Fruit fly (Drosophila melanogaster) whole organism, embryonic: ENCODE measurements around the gene Ogdh.

ENCODE experiments used
- Ada2b ChIP-seq: fragments of 200-800 bp; sonication (Bioruptor generic); IDR thresholded peaks from 2 replicates; pipeline ENCODE4 v1.3.6; 2022; ENCODE audit warnings: missing biosample characterization, missing genetic modification characterization
- Atf6 ChIP-seq: fragments of 200-800 bp; sonication (Bioruptor generic); IDR thresholded peaks from 2 replicates; pipeline ENCODE4 v1.3.6; 2022; ENCODE audit warnings: missing biosample characterization, missing genetic modification characterization
- Bgb ChIP-seq: fragments of 200-800 bp; sonication (Bioruptor generic); IDR thresholded peaks from 2 replicates; pipeline ENCODE4 v1.3.6; 2022; ENCODE audit warnings: missing biosample characterization, missing genetic modification characterization; ENCODE audit not compliant: partially characterized antibody
- Blimp-1 ChIP-seq: fragments of 200-800 bp; sonication (Bioruptor generic); optimal IDR thresholded peaks from 3 replicates; lab custom pipeline; 2018; ENCODE audit warnings: missing biosample characterization, missing genetic modification characterization, mild to moderate bottlenecking, moderate library complexity, missing genetic modification reagents
- CG11093 ChIP-seq: fragments of 200-800 bp; sonication (Bioruptor generic); IDR thresholded peaks from 3 replicates; pipeline ENCODE4 v1.3.6; 2022; ENCODE audit warnings: missing biosample characterization, missing genetic modification characterization
- CG12219 ChIP-seq: fragments of 200-800 bp; sonication (Bioruptor generic); optimal IDR thresholded peaks from 3 replicates; lab custom pipeline; 2018; ENCODE audit warnings: missing biosample characterization, mild to moderate bottlenecking, missing genetic modification characterization
- CG14050 ChIP-seq: fragments of 200-800 bp; sonication (Bioruptor generic); IDR thresholded peaks from 3 replicates; pipeline ENCODE4 v1.3.6; 2022; ENCODE audit warnings: missing biosample characterization, missing genetic modification characterization
- CG1529 ChIP-seq: fragments of 200-800 bp; sonication (Bioruptor generic); optimal IDR thresholded peaks from 3 replicates; lab custom pipeline; 2018; ENCODE audit warnings: missing biosample characterization, missing genetic modification characterization
- CG18262 ChIP-seq: fragments of 200-800 bp; optimal IDR thresholded peaks from 3 replicates; lab custom pipeline; 2019; ENCODE audit warnings: missing biosample characterization, mild to moderate bottlenecking, missing genetic modification characterization, moderate library complexity
- CG2199 ChIP-seq: fragments of 200-800 bp; sonication (Bioruptor generic); IDR thresholded peaks from 3 replicates; pipeline ENCODE4 v1.3.6; 2022; ENCODE audit warnings: missing biosample characterization, missing genetic modification characterization
- CG2678 ChIP-seq: fragments of 200-800 bp; sonication (Bioruptor generic); optimal IDR thresholded peaks from 3 replicates; lab custom pipeline; 2019; ENCODE audit warnings: missing biosample characterization, mild to moderate bottlenecking, missing genetic modification characterization, moderate library complexity
- CG2712 ChIP-seq: fragments of 200-800 bp; optimal IDR thresholded peaks from 3 replicates; lab custom pipeline; 2019; ENCODE audit warnings: missing biosample characterization, mild to moderate bottlenecking, missing genetic modification characterization, moderate library complexity
- CG31441 ChIP-seq: fragments of 200-800 bp; sonication (Bioruptor generic); IDR thresholded peaks from 2 replicates; pipeline ENCODE4 v1.3.6; 2022; ENCODE audit warnings: missing biosample characterization, missing genetic modification characterization
- CG3995 ChIP-seq: fragments of 200-800 bp; sonication (Bioruptor generic); optimal IDR thresholded peaks from 3 replicates; lab custom pipeline; 2016; ENCODE audit warnings: missing biosample characterization, missing genetic modification characterization
- CG43689 ChIP-seq: fragments of 200-800 bp; sonication (Bioruptor generic); IDR thresholded peaks from 2 replicates; pipeline ENCODE4 v1.3.6; 2022; ENCODE audit warnings: missing biosample characterization, missing genetic modification characterization
- CG6254 ChIP-seq: fragments of 200-800 bp; sonication (Bioruptor generic); optimal IDR thresholded peaks from 3 replicates; lab custom pipeline; 2017; ENCODE audit warnings: mild to moderate bottlenecking, missing biosample characterization, missing genetic modification reagents, missing genetic modification characterization
- CG7372 ChIP-seq: fragments of 200-800 bp; sonication (Bioruptor generic); IDR thresholded peaks from 2 replicates; pipeline ENCODE4 v1.3.6; 2022; ENCODE audit warnings: missing biosample characterization, missing genetic modification characterization
- CG7786 ChIP-seq: fragments of 200-800 bp; sonication (Bioruptor generic); optimal IDR thresholded peaks from 2 replicates; lab custom pipeline; 2016; ENCODE audit warnings: missing biosample characterization, missing genetic modification characterization
- CG8359 ChIP-seq: fragments of 200-800 bp; sonication (Bioruptor generic); optimal IDR thresholded peaks from 2 replicates; lab custom pipeline; 2017; ENCODE audit warnings: missing biosample characterization, mild to moderate bottlenecking, missing genetic modification characterization, borderline replicate concordance
- Dip3 ChIP-seq: fragments of 200-800 bp; sonication (Bioruptor generic); optimal IDR thresholded peaks from 3 replicates; lab custom pipeline; 2016; ENCODE audit warnings: missing biosample characterization, missing genetic modification characterization
- E2f2 ChIP-seq: fragments of 200-800 bp; sonication (Bioruptor generic); IDR thresholded peaks from 2 replicates; pipeline ENCODE4 v1.3.6; 2022; ENCODE audit warnings: missing biosample characterization, missing genetic modification characterization
- Hr39 ChIP-seq: fragments of >200 bp; optimal IDR thresholded peaks from 2 replicates; lab custom pipeline; 2017
- Hr51 ChIP-seq, 2 experiments: fragments of 200-800 bp; sonication (Bioruptor generic); optimal IDR thresholded peaks; 2 replicates in 1 of 2; 3 replicates in 1 of 2; lab custom pipeline; 2016 to 2018; ENCODE audit warnings: missing biosample characterization in 2 of 2, missing genetic modification characterization in 2 of 2, mild to moderate bottlenecking in 1 of 2, moderate library complexity in 1 of 2
- Hr78 ChIP-seq, 2 experiments: fragments of 200-800 bp in 1 of 2; fragments of >200 bp in 1 of 2; sonication (Bioruptor generic) in 1 of 2; optimal IDR thresholded peaks; 2 replicates each; lab custom pipeline; 2017 to 2019; ENCODE audit warnings: missing biosample characterization in 2 of 2, missing genetic modification characterization in 2 of 2, mild to moderate bottlenecking in 1 of 2, moderate library complexity in 1 of 2
- Jarid2 ChIP-seq: fragments of 200-800 bp; sonication (Bioruptor generic); optimal IDR thresholded peaks from 3 replicates; lab custom pipeline; 2017; ENCODE audit warnings: mild to moderate bottlenecking, missing biosample characterization, missing genetic modification reagents, missing genetic modification characterization
- Lpt ChIP-seq: fragments of >200 bp; optimal IDR thresholded peaks from 2 replicates; lab custom pipeline; 2018; ENCODE audit warnings: missing biosample characterization, missing genetic modification characterization
- Med ChIP-seq: fragments of 200-800 bp; sonication (Bioruptor generic); peaks from one replicate; lab custom pipeline; 2016; ENCODE audit warnings: missing biosample characterization, missing genetic modification characterization, mild to moderate bottlenecking, inconsistent platforms, moderate library complexity
- NfI ChIP-seq: fragments of 200-800 bp; sonication (Bioruptor generic); optimal IDR thresholded peaks from 3 replicates; lab custom pipeline; 2018; ENCODE audit warnings: missing biosample characterization, mild to moderate bottlenecking, missing genetic modification characterization, moderate library complexity
- Rfx ChIP-seq: fragments of 200-800 bp; sonication (Bioruptor generic); IDR thresholded peaks from 2 replicates; pipeline ENCODE4 v1.3.6; 2022; ENCODE audit warnings: missing biosample characterization, missing genetic modification characterization
- Stat92E ChIP-seq, 3 experiments: fragments of >200 bp in 2 of 3; fragments of 200-800 bp in 1 of 3; sonication (Bioruptor generic) in 1 of 3; optimal IDR thresholded peaks; 2 replicates each; lab custom pipeline; 2017 to 2019; ENCODE audit warnings: missing biosample characterization in 3 of 3, missing genetic modification characterization in 3 of 3, mild to moderate bottlenecking in 1 of 3, moderate library complexity in 1 of 3
- Trl ChIP-seq, 3 experiments: fragments of >200 bp in 2 of 3; fragments of 200-800 bp in 1 of 3; sonication (Bioruptor generic) in 1 of 3; optimal IDR thresholded peaks; 2 replicates in 1 of 3; 3 replicates in 2 of 3; lab custom pipeline; 2016 to 2017; ENCODE audit warnings: missing biosample characterization in 1 of 3, missing genetic modification characterization in 1 of 3
- ase ChIP-seq: fragments of 200-800 bp; sonication (Bioruptor generic); IDR thresholded peaks from 3 replicates; pipeline ENCODE4 v1.3.6; 2022; ENCODE audit warnings: missing biosample characterization, missing genetic modification characterization
- crol ChIP-seq: fragments of 200-800 bp; sonication (Bioruptor generic); IDR thresholded peaks from 2 replicates; pipeline ENCODE4 v1.3.6; 2022; ENCODE audit warnings: missing biosample characterization, missing genetic modification characterization
- cwo ChIP-seq: fragments of 200-800 bp; sonication (Bioruptor generic); optimal IDR thresholded peaks from 3 replicates; lab custom pipeline; 2017; ENCODE audit warnings: missing biosample characterization, missing genetic modification characterization, mild to moderate bottlenecking, moderate library complexity, missing genetic modification reagents
- dmrt99B ChIP-seq: fragments of 200-800 bp; sonication (Bioruptor generic); optimal IDR thresholded peaks from 2 replicates; lab custom pipeline; 2018; ENCODE audit warnings: missing biosample characterization, mild to moderate bottlenecking, missing genetic modification characterization, moderate library complexity
- fru ChIP-seq: fragments of >200 bp; optimal IDR thresholded peaks from 2 replicates; lab custom pipeline; 2017
- gem ChIP-seq: fragments of 200-800 bp; sonication (Bioruptor generic); optimal IDR thresholded peaks from 2 replicates; lab custom pipeline; 2019; ENCODE audit warnings: missing biosample characterization, mild to moderate bottlenecking, missing genetic modification characterization, moderate library complexity
- lov ChIP-seq, 2 experiments: fragments of 200-800 bp in 1 of 2; fragments of >200 bp in 1 of 2; sonication (Bioruptor generic) in 1 of 2; IDR thresholded peaks in 1 of 2; optimal IDR thresholded peaks in 1 of 2; 2 replicates in 1 of 2; 3 replicates in 1 of 2; pipeline versions ENCODE4 v1.3.6 to Lab custom; 2017 to 2022; ENCODE audit warnings: missing biosample characterization in 1 of 2, missing genetic modification characterization in 1 of 2
- odd ChIP-seq: fragments of 200-800 bp; sonication (Bioruptor generic); optimal IDR thresholded peaks from 2 replicates; lab custom pipeline; 2017; ENCODE audit warnings: missing biosample characterization, mild to moderate bottlenecking, missing genetic modification characterization
- ranshi ChIP-seq: fragments of 200-800 bp; sonication (Bioruptor generic); IDR thresholded peaks from 2 replicates; pipeline ENCODE4 v1.3.6; 2022; ENCODE audit warnings: missing biosample characterization, missing genetic modification characterization
- slp2 ChIP-seq: fragments of 200-800 bp; sonication (Bioruptor generic); optimal IDR thresholded peaks from 2 replicates; lab custom pipeline; 2016; ENCODE audit warnings: missing biosample characterization, missing genetic modification characterization
- sr ChIP-seq: fragments of 200-800 bp; sonication (Bioruptor generic); IDR thresholded peaks from 3 replicates; pipeline ENCODE4 v1.3.6; 2022; ENCODE audit warnings: missing biosample characterization, missing genetic modification characterization
- stwl ChIP-seq: fragments of 200-800 bp; sonication (Bioruptor generic); optimal IDR thresholded peaks from 3 replicates; lab custom pipeline; 2018; ENCODE audit warnings: missing biosample characterization, mild to moderate bottlenecking, missing genetic modification characterization, moderate library complexity
- trem ChIP-seq: fragments of 200-800 bp; optimal IDR thresholded peaks from 3 replicates; lab custom pipeline; 2019; ENCODE audit warnings: missing biosample characterization, mild to moderate bottlenecking, missing genetic modification characterization, moderate library complexity
- vnd ChIP-seq: fragments of 200-800 bp; sonication (Bioruptor generic); IDR thresholded peaks from 3 replicates; pipeline ENCODE4 v1.3.6; 2022; ENCODE audit warnings: missing biosample characterization, missing genetic modification characterization; ENCODE audit not compliant: partially characterized antibody
- zen2 ChIP-seq: fragments of 200-800 bp; sonication (Bioruptor generic); IDR thresholded peaks from 3 replicates; pipeline ENCODE4 v1.3.6; 2022; ENCODE audit warnings: missing biosample characterization, missing genetic modification characterization; ENCODE audit not compliant: partially characterized antibody

The Ogdh gene

DNA sequence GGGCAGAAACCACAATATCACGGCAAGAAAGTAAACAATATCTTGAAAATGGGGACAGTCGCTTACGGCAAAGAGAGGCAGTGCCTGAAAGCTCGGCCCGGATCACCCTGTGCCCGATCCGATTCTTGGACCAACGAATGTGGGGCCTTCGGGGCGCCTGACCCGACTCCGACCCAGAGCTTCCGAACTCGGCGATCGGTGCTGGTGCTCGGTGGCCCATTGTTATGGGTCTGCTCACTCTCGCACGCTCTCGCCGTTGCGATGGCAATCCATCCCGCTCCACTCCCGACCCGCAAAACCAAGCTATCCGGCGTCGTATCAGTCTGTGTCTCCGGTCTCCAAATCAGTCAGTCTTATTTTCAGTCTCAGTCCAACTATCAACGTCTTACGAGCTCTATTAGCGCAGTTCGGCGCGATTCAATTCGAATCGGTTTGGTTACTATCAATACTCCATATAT, 15.1 kb downstream of the Ogdh start, which contains the start of gene Exn (continued):
- TF ChIP-seq Dip3 (peak; percentile 0), E2f2 (GFP tag; lab: Robert Waterston, UW) (peak; percentile 34; the same call in 1 of the 2 replicates), CG6254 (GFP tag; lab: Kevin White, UChicago) (peak; percentile 99), NfI (no peak), zen2 (GFP tag; lab: Robert Waterston, UW) (0 out of 3 replicates have a peak, but pooled peaks have one; percentile 60), Hr51 (GFP tag; optimal IDR thresholded peaks at IDR 0.05; lab: Kevin White, UChicago) (no peak), CG2199 (GFP tag; lab: Robert Waterston, UW) (peak; percentile 56; the same call in 1 of the 3 replicates)
- TF ChIP-seq, all 482 proteins: peak for 107

DNA sequence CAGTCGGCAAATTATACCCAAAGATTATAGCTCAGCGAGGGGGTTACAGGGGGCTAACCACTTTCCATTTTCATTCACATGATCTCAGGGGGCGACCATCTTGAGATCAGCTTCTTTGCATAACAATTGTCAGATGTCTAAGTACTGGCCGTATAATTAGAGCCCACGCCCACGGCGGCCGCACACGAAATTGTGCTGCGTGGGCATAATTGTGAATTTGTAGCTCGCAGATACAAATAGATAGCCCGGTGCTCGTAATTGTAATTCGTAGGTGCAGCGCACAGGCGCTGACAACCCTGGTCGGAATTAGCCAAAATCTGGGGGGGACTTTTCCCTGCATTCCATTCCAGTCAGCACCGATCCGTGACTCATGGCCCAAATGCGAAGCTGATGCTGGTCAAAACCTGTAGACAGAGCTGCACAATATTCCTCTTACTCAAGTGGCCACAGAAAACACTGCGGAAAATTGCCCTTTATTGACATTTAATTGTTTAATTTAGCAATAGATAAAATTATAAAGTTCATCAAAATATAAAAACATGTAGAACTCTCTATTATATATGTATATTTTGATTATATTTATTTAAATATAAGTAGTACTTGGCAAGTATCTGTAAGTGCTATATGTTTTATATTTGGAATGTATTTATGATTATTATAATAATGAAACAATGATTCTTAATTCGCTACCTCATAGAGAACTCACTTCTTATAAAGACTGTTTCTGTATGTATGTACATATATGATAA, 17.2 kb downstream of the Ogdh start:
- peak; percentile 44 for TF ChIP-seq dmrt99B (tag; lab: Kevin White, UChicago)
- TF ChIP-seq Ada2b (GFP tag; lab: Robert Waterston, UW) = no peak
- no peak for TF ChIP-seq ranshi (GFP tag; lab: Robert Waterston, UW)
- TF ChIP-seq Rfx = peak; percentile 17; the same call in 1 of the 2 replicates
- TF ChIP-seq Lpt (GFP tag; lab: Kevin White, UChicago) = no peak
- TF ChIP-seq CG1529 (GFP tag; lab: Kevin White, UChicago) = no peak
- no peak for TF ChIP-seq ase (GFP tag; lab: Robert Waterston, UW)
- TF ChIP-seq gem = peak; percentile 1
- peak; percentile 23 for TF ChIP-seq Blimp-1
- TF ChIP-seq CG12219 = no peak
- TF ChIP-seq cwo (GFP tag; lab: Kevin White, UChicago) = no peak
- no peak for TF ChIP-seq lov (optimal IDR thresholded peaks at IDR 0.05; lab: Kevin White, UChicago)
- 0 out of 3 replicates have a peak, but pooled peaks have one; percentile 44 for TF ChIP-seq lov (GFP tag; IDR thresholded peaks at IDR 0.05; lab: Robert Waterston, UW)
- TF ChIP-seq CG8359 (GFP tag; lab: Kevin White, UChicago) = no peak
- TF ChIP-seq trem = no peak
- TF ChIP-seq crol (GFP tag; lab: Robert Waterston, UW) = no peak
- peak; percentile 6 for TF ChIP-seq CG2712 (tag; lab: Kevin White, UChicago)
- TF ChIP-seq CG18262 (tag; lab: Kevin White, UChicago) = peak; percentile 29
- TF ChIP-seq CG31441 (GFP tag; lab: Robert Waterston, UW) = 0 out of 2 replicates have a peak, but pooled peaks have one; percentile 16
- no peak for TF ChIP-seq CG43689 (GFP tag; lab: Robert Waterston, UW)
- TF ChIP-seq odd (GFP tag; lab: Kevin White, UChicago) = no peak
- TF ChIP-seq CG7372 (GFP tag; lab: Robert Waterston, UW) = peak; percentile 15; the same call in 1 of the 2 replicates
- TF ChIP-seq CG3995 (GFP tag; lab: Kevin White, UChicago) = no peak
- TF ChIP-seq stwl (tag; lab: Kevin White, UChicago) = no peak
- TF ChIP-seq Trl (optimal IDR thresholded peaks at IDR 0.05; lab: Kevin White, UChicago) = no peak
- TF ChIP-seq Trl (GFP tag; optimal IDR thresholded peaks at IDR 0.05; lab: Kevin White, UChicago) = no peak
- TF ChIP-seq sr (GFP tag; lab: Robert Waterston, UW) = peak; percentile 76; the same call in 2 of the 3 replicates
- TF ChIP-seq CG11093 (GFP tag; lab: Robert Waterston, UW) = no peak
- peak; percentile 2 for TF ChIP-seq Med (GFP tag; lab: Kevin White, UChicago)
- TF ChIP-seq Bgb (GFP tag; lab: Robert Waterston, UW) = no peak
- no peak for TF ChIP-seq Stat92E (GFP tag; optimal IDR thresholded peaks at IDR 0.05; lab: Kevin White, UChicago)
- no peak for TF ChIP-seq slp2 (GFP tag; lab: Kevin White, UChicago)
- no peak for TF ChIP-seq fru (lab: Kevin White, UChicago)
- no peak for TF ChIP-seq Atf6 (GFP tag; lab: Robert Waterston, UW)
- TF ChIP-seq CG2678 (tag; lab: Kevin White, UChicago) = peak; percentile 15
- no peak for TF ChIP-seq vnd
- TF ChIP-seq Hr39 (lab: Kevin White, UChicago) = no peak
- no peak for TF ChIP-seq Jarid2
- no peak for TF ChIP-seq CG14050 (GFP tag; lab: Robert Waterston, UW)
- TF ChIP-seq CG7786 (GFP tag; lab: Kevin White, UChicago) = no peak
- TF ChIP-seq Hr78 (GFP tag; optimal IDR thresholded peaks at IDR 0.05; lab: Kevin White, UChicago) = no peak
